Worm (Caenorhabditis elegans) whole organism, L4 larva: Measurements from ENCODE around the gene C03H5.6.

ENCODE experiments used
- D1046.2 ChIP-seq: fragments of 200-800 bp; sonication (Bioruptor generic); IDR thresholded peaks from 2 replicates; pipeline ENCODE4 v1.3.6; 2022; ENCODE audit warnings: missing genetic modification characterization, missing compliant biosample characterization
- ama-1 ChIP-seq: fragments of 150-350 bp; optimal IDR thresholded peaks from 2 replicates; lab custom pipeline; 2014; ENCODE audit warnings: inconsistent platforms, mixed read lengths
- jun-1 ChIP-seq: fragments of 150-350 bp; optimal IDR thresholded peaks from 2 replicates; lab custom pipeline; 2014; ENCODE audit warnings: missing biosample characterization, missing genetic modification reagents, missing genetic modification characterization
- lin-38 ChIP-seq: fragments of 200-800 bp; sonication (Bioruptor generic); IDR thresholded peaks from 2 replicates; pipeline ENCODE4 v1.3.6; 2022; ENCODE audit warnings: missing genetic modification reagents, missing genetic modification characterization, missing compliant biosample characterization
- nhr-25 ChIP-seq: sonication (generic microtip); optimal IDR thresholded peaks from 2 replicates; lab custom pipeline; 2017; ENCODE audit warnings: missing genetic modification characterization, mild to moderate bottlenecking, missing compliant biosample characterization, antibody characterized with exemption, moderate library complexity, borderline replicate concordance; ENCODE audit not compliant: insufficient read depth
- nhr-48 ChIP-seq: sonication (generic microtip); optimal IDR thresholded peaks from 2 replicates; lab custom pipeline; 2016; ENCODE audit warnings: mild to moderate bottlenecking, missing genetic modification characterization, missing compliant biosample characterization
- nhr-76 ChIP-seq: fragments of 150-350 bp; optimal IDR thresholded peaks from 2 replicates; lab custom pipeline; 2014; ENCODE audit warnings: missing biosample characterization, missing genetic modification characterization
- snpc-4 ChIP-seq: fragments of 150-350 bp; optimal IDR thresholded peaks from 2 replicates; lab custom pipeline; 2014; ENCODE audit warnings: missing biosample characterization, missing genetic modification characterization
- unc-62 ChIP-seq, 3 experiments: fragments of 150-350 bp in 1 of 3; sonication (generic microtip); optimal IDR thresholded peaks in 2 of 3; peaks in 1 of 3; 1 replicate in 1 of 3; 2 replicates in 2 of 3; lab custom pipeline; 2014 to 2017; ENCODE audit warnings: missing biosample characterization in 3 of 3, missing genetic modification characterization in 3 of 3, missing genetic modification reagents in 3 of 3, missing genotype in 1 of 3
- zag-1 ChIP-seq: fragments of 150-350 bp; optimal IDR thresholded peaks from 2 replicates; lab custom pipeline; 2014; ENCODE audit warnings: missing biosample characterization, missing genetic modification characterization
- zfp-2 ChIP-seq: sonication (generic microtip); optimal IDR thresholded peaks from 2 replicates; lab custom pipeline; 2016; ENCODE audit warnings: mild to moderate bottlenecking, missing genetic modification characterization, missing compliant biosample characterization

DNA sequence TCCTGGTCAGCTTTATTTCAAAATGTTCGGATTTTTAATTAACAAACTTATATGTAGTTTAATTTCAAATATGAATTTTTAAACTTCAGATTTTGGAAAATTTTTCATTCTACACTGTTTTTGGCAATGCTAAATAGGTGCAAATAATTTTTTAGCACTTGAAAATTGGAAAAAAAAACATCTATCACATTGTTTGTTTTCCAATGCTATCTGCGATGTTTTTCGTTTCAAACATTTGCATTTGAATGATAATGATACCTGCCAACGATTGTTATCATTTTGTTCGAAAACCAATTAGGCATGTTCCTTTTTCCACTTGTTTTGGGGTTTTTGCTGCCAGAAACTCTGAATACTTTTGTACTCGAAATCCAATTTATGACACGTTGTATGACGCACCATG is 24.3 kb downstream of the C03H5.6 start, which contains the start of gene C03H5.4:
- TF ChIP-seq nhr-76 (no peak), unc-62 (GFP tag; optimal IDR thresholded peaks at IDR 0.05 in 1 of 2; lab: Kevin White, UChicago) (peak in 1 of 2 experiments; percentile 31), unc-62 (tag; optimal IDR thresholded peaks at IDR 0.05; lab: Kevin White, UChicago) (no peak), snpc-4 (tag; lab: Kevin White, UChicago) (no peak), nhr-48 (tag; lab: Kevin White, UChicago) (no peak), lin-38 (no peak), ama-1 (no peak), zfp-2 (tag; lab: Kevin White, UChicago) (no peak), nhr-25 (tag; lab: Kevin White, UChicago) (no peak), zag-1 (tag; lab: Kevin White, UChicago) (no peak), D1046.2 (GFP tag; lab: Robert Waterston, UW) (no peak), jun-1 (tag; lab: Kevin White, UChicago) (no peak)
